Fruit fly (Drosophila melanogaster) whole organism, adult: ENCODE measurements around the gene PGRP-LF.

Experiments
- CG11617 ChIP-seq: fragments of 200-800 bp; sonication (Bioruptor generic); optimal IDR thresholded peaks from 2 replicates; lab custom pipeline; 2017; ENCODE audit warnings: mild to moderate bottlenecking, missing biosample characterization, missing genetic modification reagents, missing genetic modification characterization
- CG1620 ChIP-seq: fragments of 200-800 bp; sonication (Bioruptor generic); optimal IDR thresholded peaks from 2 replicates; lab custom pipeline; 2016; ENCODE audit warnings: missing biosample characterization, missing genetic modification characterization
- CG33017 ChIP-seq: fragments of 200-800 bp; sonication (Bioruptor generic); optimal IDR thresholded peaks from 2 replicates; lab custom pipeline; 2018; ENCODE audit warnings: missing biosample characterization, mild to moderate bottlenecking, missing genetic modification characterization, moderate library complexity
- Clk ChIP-seq: fragments of 200-800 bp; sonication (Bioruptor generic); optimal IDR thresholded peaks from 2 replicates; lab custom pipeline; 2017; ENCODE audit warnings: missing biosample characterization, missing genetic modification characterization
- Crg-1 ChIP-seq: fragments of 200-800 bp; sonication (Bioruptor generic); optimal IDR thresholded peaks from 2 replicates; lab custom pipeline; 2016; ENCODE audit warnings: missing biosample characterization, missing genetic modification characterization
- cnc ChIP-seq, 2 experiments: fragments of >200 bp; optimal IDR thresholded peaks; 2 replicates each; lab custom pipeline; 2017
- pad ChIP-seq: fragments of 200-800 bp; sonication (Bioruptor generic); optimal IDR thresholded peaks from 3 replicates; lab custom pipeline; 2017; ENCODE audit warnings: missing biosample characterization, missing genetic modification characterization, mild to moderate bottlenecking, moderate library complexity, missing genetic modification reagents
- toe ChIP-seq: fragments of 200-800 bp; sonication (Bioruptor generic); optimal IDR thresholded peaks from 2 replicates; lab custom pipeline; 2016; ENCODE audit warnings: missing biosample characterization, missing genetic modification characterization

dm6 chr3L:9367431-9367867, 18.0 kb downstream of the PGRP-LF start:
- TF ChIP-seq cnc (optimal IDR thresholded peaks at IDR 0.05; lab: Kevin White, UChicago) (no peak), CG11617 (GFP tag; lab: Kevin White, UChicago) (peak; percentile 60), CG1620 (GFP tag; lab: Kevin White, UChicago) (no peak), Crg-1 (no peak), CG33017 (tag; lab: Kevin White, UChicago) (no peak), toe (GFP tag; lab: Kevin White, UChicago) (no peak), pad (no peak), Clk (GFP tag; lab: Kevin White, UChicago) (no peak)
